Worm (Caenorhabditis elegans): ENCODE measurements around the gene dnj-9.

dnj-9 gene

ce11 chrII:4883412-4883811, 31.6 kb downstream of the dnj-9 start, which contains the start of gene gst-8:
TSS of gene gst-8 (plus strand) at chrII:4883712.
- no peak for TF ChIP-seq nhr-12 (tag; optimal IDR thresholded peaks at IDR 0.05)
- TF ChIP-seq skn-1 (tag; optimal IDR thresholded peaks at IDR 0.05) = peak; percentile 56

ce11 chrII:4884403-4884802, 32.5 kb downstream of the dnj-9 start:
- TF ChIP-seq elt-1 (tag; optimal IDR thresholded peaks at IDR 0.05) (no peak), sma-3 (GFP tag; optimal IDR thresholded peaks at IDR 0.05) (no peak), C34F6.9 (tag; optimal IDR thresholded peaks at IDR 0.05) (no peak), nhr-129 (tag; optimal IDR thresholded peaks at IDR 0.05) (no peak), nhr-11 (tag; optimal IDR thresholded peaks at IDR 0.05) (no peak)

ce11 chrII:4885976-4886375, 34.1 kb downstream of the dnj-9 start, which contains the start of gene R05F9.7:
TSS of gene R05F9.7 (plus strand) at chrII:4886276.
- TF ChIP-seq sma-3 (GFP tag; optimal IDR thresholded peaks at IDR 0.05) = no peak

ce11 chrII:4888527-4889487, 37.0 kb downstream of the dnj-9 start, which contains the start of gene pgm-1:
TSS of gene pgm-1 (plus strand) at chrII:4889437.
- TF ChIP-seq unc-55 (GFP tag; optimal IDR thresholded peaks at IDR 0.05) = peak; percentile 9
- no peak for TF ChIP-seq nhr-6 (tag; optimal IDR thresholded peaks at IDR 0.05)
- TF ChIP-seq zag-1 (tag; optimal IDR thresholded peaks at IDR 0.05) = no peak
- no peak for TF ChIP-seq nhr-11 (tag; optimal IDR thresholded peaks at IDR 0.05)
- no peak for TF ChIP-seq mdl-1 (tag; optimal IDR thresholded peaks at IDR 0.05)
- peak; percentile 15 for TF ChIP-seq fos-1 (tag; optimal IDR thresholded peaks at IDR 0.05)
- TF ChIP-seq dmd-4 (tag; optimal IDR thresholded peaks at IDR 0.05) = no peak
- TF ChIP-seq aly-2 (tag; optimal IDR thresholded peaks at IDR 0.05) = no peak
- no peak for TF ChIP-seq mab-5 (tag; optimal IDR thresholded peaks at IDR 0.05)
- TF ChIP-seq nhr-12 (tag; optimal IDR thresholded peaks at IDR 0.05) = no peak
- TF ChIP-seq nhr-23 (tag; optimal IDR thresholded peaks at IDR 0.05) = no peak
- no peak for TF ChIP-seq ztf-1 (GFP tag; conservative IDR thresholded peaks at IDR 0.05)
- no peak for TF ChIP-seq nhr-77 (tag; optimal IDR thresholded peaks at IDR 0.05)
- TF ChIP-seq crh-2 (tag; optimal IDR thresholded peaks at IDR 0.05) = peak; percentile 53
- no peak for TF ChIP-seq Y55F3AM.14 (GFP tag; optimal IDR thresholded peaks at IDR 0.05)
- no peak for TF ChIP-seq nhr-10 (tag; optimal IDR thresholded peaks at IDR 0.05)
- TF ChIP-seq nhr-21 (tag; optimal IDR thresholded peaks at IDR 0.05) = no peak
- peak; percentile 45 for TF ChIP-seq sma-9 (GFP tag; optimal IDR thresholded peaks at IDR 0.05)
- TF ChIP-seq sma-9 (tag; optimal IDR thresholded peaks at IDR 0.05) = no peak
- no peak for TF ChIP-seq nhr-25 (tag; optimal IDR thresholded peaks at IDR 0.05)
- peak; percentile 70 for TF ChIP-seq C34F6.9 (tag; optimal IDR thresholded peaks at IDR 0.05)
- no peak for TF ChIP-seq R02D3.7 (tag; optimal IDR thresholded peaks at IDR 0.05)
- no peak for TF ChIP-seq gmeb-1 (tag; optimal IDR thresholded peaks at IDR 0.05)
- no peak for TF ChIP-seq ceh-82 (tag; optimal IDR thresholded peaks at IDR 0.05)
- no peak for TF ChIP-seq unc-62 (GFP tag; optimal IDR thresholded peaks at IDR 0.05)
- no peak for TF ChIP-seq snpc-4 (tag; optimal IDR thresholded peaks at IDR 0.05)
- no peak for TF ChIP-seq lin-13 (GFP tag; optimal IDR thresholded peaks at IDR 0.05)
- peak; percentile 33 for TF ChIP-seq nhr-129 (tag; optimal IDR thresholded peaks at IDR 0.05)
- peak; percentile 52 for TF ChIP-seq F13H6.1 (tag; optimal IDR thresholded peaks at IDR 0.05)
- no peak for TF ChIP-seq egl-27 (tag; optimal IDR thresholded peaks at IDR 0.05)
- TF ChIP-seq lin-39 (tag; optimal IDR thresholded peaks at IDR 0.05) = no peak
- no peak for TF ChIP-seq sma-3 (GFP tag; optimal IDR thresholded peaks at IDR 0.05)
- no peak for TF ChIP-seq blmp-1 (tag; optimal IDR thresholded peaks at IDR 0.05; ENCODE audit: insufficient read depth)
- no peak for TF ChIP-seq lin-11 (tag; optimal IDR thresholded peaks at IDR 0.05)
- no peak for TF ChIP-seq sem-4 (tag; optimal IDR thresholded peaks at IDR 0.05)
- TF ChIP-seq lsy-2 (tag; optimal IDR thresholded peaks at IDR 0.05) = peak in 1 of 2 experiments; percentile 23
- TF ChIP-seq ama-1 (optimal IDR thresholded peaks at IDR 0.05) = peak; percentile 50
- no peak for TF ChIP-seq ztf-11 (tag; optimal IDR thresholded peaks at IDR 0.05)
- TF ChIP-seq mbf-1 (tag; optimal IDR thresholded peaks at IDR 0.05) = no peak
- TF ChIP-seq ZK546.5 (tag; optimal IDR thresholded peaks at IDR 0.05) = no peak
